Fruit fly (Drosophila melanogaster) whole organism, wandering third instar larva: ENCODE measurements around the gene Ubx.

Source experiments
- Abd-B ChIP-seq: fragments of >200 bp; optimal IDR thresholded peaks from 2 replicates; lab custom pipeline; 2017; ENCODE audit warnings: missing biosample characterization, missing genetic modification characterization
- Mio ChIP-seq: sonication (Bioruptor generic); optimal IDR thresholded peaks from 2 replicates; lab custom pipeline; 2016; ENCODE audit warnings: missing biosample characterization, missing genetic modification characterization
- OdsH ChIP-seq: fragments of 200-800 bp; sonication (Bioruptor generic); optimal IDR thresholded peaks from 2 replicates; lab custom pipeline; 2016; ENCODE audit warnings: missing biosample characterization, mild to moderate bottlenecking, missing genetic modification characterization
- Sp1 ChIP-seq: fragments of 200-800 bp; sonication (Bioruptor generic); optimal IDR thresholded peaks from 3 replicates; lab custom pipeline; 2019; ENCODE audit warnings: missing biosample characterization, mild to moderate bottlenecking, missing genetic modification characterization, moderate library complexity
- br ChIP-seq: fragments of 200-800 bp; sonication (Bioruptor generic); optimal IDR thresholded peaks from 2 replicates; lab custom pipeline; 2016; ENCODE audit warnings: missing biosample characterization, missing genetic modification characterization
- fru ChIP-seq: fragments of 200-800 bp; sonication (Bioruptor generic); optimal IDR thresholded peaks from 3 replicates; lab custom pipeline; 2016; ENCODE audit warnings: missing biosample characterization, mild to moderate bottlenecking, missing genetic modification characterization
- jim ChIP-seq: fragments of 175-275, 200-325 bp; sonication (Bioruptor generic); optimal IDR thresholded peaks from 2 replicates; lab custom pipeline; 2016; ENCODE audit warnings: missing biosample characterization, mild to moderate bottlenecking, missing genetic modification characterization
- lola ChIP-seq: fragments of >200 bp; optimal IDR thresholded peaks from 2 replicates; lab custom pipeline; 2017; ENCODE audit warnings: missing biosample characterization, missing genetic modification characterization
- sv ChIP-seq: fragments of 200-800 bp; sonication (Bioruptor generic); optimal IDR thresholded peaks from 3 replicates; lab custom pipeline; 2016; ENCODE audit warnings: missing biosample characterization, missing genetic modification characterization
- usp ChIP-seq: fragments of >200 bp; optimal IDR thresholded peaks from 2 replicates; lab custom pipeline; 2017; ENCODE audit warnings: missing biosample characterization, missing genetic modification characterization

dm6 chr3R:16640005-16640408 lies 94.2 kb downstream of the Ubx start, which contains the start of gene nonA-l:
- no peak for TF ChIP-seq jim (GFP tag; lab: Kevin White, UChicago)
- no peak for TF ChIP-seq fru (GFP tag; lab: Kevin White, UChicago)
- TF ChIP-seq lola (GFP tag; lab: Kevin White, UChicago) = no peak
- no peak for TF ChIP-seq usp (GFP tag; lab: Kevin White, UChicago)
- no peak for TF ChIP-seq Sp1
- no peak for TF ChIP-seq OdsH (GFP tag; lab: Kevin White, UChicago)
- TF ChIP-seq br = no peak
- no peak for TF ChIP-seq Abd-B
- TF ChIP-seq sv (GFP tag; lab: Kevin White, UChicago) = no peak
- no peak for TF ChIP-seq Mio (GFP tag; lab: Kevin White, UChicago)
